Worm (Caenorhabditis elegans): ENCODE measurements around the gene uaf-2.
A peak's percentile ranks its signal among the peaks of the same experiment; 100 is the strongest.
"Not testable (repeated sequence)": the region's sequence is repeated elsewhere in the genome, so short reads cannot be mapped to it uniquely, and the experiment has no call there.

uaf-2 gene

DNA sequence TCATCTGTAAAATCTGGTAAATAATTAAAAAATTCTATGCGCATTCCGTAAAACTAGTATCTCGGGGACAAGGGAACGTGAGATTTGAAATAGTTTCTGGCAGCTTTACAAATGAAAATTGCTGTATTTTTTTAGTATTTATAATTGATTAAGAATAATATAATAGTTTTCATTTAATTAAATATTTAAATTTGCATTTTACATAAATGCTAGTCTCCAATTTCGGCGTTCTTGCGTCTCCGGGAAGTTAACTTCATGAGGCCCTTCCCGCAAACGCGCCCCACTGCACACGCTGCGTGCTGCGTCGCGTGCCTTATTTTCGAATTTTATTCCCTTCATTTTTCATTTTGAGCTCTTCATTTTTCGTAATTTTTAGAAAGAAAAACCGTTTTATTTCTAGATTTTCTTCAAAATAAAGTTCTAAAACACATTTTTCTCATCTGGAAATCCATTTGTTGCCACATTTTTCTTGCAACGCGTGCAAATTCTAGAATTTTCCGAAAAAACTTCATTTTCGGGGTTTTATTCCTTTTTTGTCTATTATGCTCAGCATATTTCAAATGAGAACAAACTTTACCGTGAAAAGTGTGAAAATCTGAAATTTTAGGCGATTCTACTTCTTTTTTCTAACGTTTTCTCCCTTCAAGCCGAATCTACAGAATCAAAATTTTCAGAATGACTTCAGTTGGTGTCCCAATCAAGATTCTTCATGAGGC, 31.0 kb downstream of the uaf-2 start, which contains the start of the genes snx-13 and snr-1 (continued):
- TF ChIP-seq peb-1 (tag; optimal IDR thresholded peaks at IDR 0.05) (no peak), Y55F3AM.14 (GFP tag; optimal IDR thresholded peaks at IDR 0.05) (peak; percentile 41), sma-3 (GFP tag; optimal IDR thresholded peaks at IDR 0.05) (peak; percentile 90), snpc-4 (tag; optimal IDR thresholded peaks at IDR 0.05) (peak; percentile 61), lin-11 (tag; optimal IDR thresholded peaks at IDR 0.05) (peak; percentile 71), crh-2 (tag; optimal IDR thresholded peaks at IDR 0.05) (peak; percentile 59)

DNA sequence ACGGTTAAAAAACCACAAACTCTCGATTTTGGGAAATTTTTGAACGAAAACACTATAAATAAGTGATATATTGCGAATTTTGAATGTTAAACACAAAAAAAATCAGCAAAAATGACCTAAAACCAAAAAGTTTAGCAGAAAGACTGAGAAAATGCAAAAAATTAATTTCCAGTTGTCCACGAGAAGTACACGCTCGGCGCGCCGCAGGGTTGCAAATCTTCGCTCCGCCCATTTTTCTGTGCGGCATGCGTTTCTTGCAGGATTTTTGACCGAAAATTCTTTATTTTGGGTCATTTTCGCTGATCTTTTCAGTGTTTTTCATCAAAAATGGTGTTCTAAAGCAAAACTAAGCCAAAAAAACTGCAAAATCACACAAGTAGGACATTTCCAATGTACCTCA, 33.7 kb downstream of the uaf-2 start:
- no peak for TF ChIP-seq sma-9 (GFP tag; optimal IDR thresholded peaks at IDR 0.05)
- TF ChIP-seq sma-9 (tag; optimal IDR thresholded peaks at IDR 0.05), result no peak
- no peak for TF ChIP-seq unc-39 (tag; optimal IDR thresholded peaks at IDR 0.05)

DNA sequence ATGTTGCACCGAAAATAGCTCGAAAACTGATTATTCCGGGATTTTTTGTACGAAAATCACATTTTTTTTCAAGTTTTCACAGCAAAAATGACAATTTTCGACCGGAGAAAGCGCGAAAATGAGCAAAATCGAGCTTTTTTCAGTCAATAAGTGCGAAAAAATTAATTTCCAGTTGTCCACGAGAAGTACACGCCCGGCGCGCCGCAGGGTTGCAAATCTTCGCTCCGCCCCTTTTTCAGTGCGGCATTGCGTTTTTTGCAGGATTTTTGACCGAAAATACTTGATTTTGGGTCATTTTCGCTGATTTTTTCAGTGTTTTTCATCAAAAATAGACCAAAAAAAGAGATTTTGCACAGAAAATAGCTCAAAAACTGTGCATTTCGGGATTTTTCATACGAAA, 34.2 kb downstream of the uaf-2 start:
- TF ChIP-seq Y55F3AM.14 (GFP tag; optimal IDR thresholded peaks at IDR 0.05) (no peak), ztf-1 (GFP tag; conservative IDR thresholded peaks at IDR 0.05) (no peak), unc-55 (GFP tag; optimal IDR thresholded peaks at IDR 0.05) (peak; percentile 40), lsy-2 (tag; optimal IDR thresholded peaks at IDR 0.05) (peak in 1 of 2 experiments; percentile 15)

DNA sequence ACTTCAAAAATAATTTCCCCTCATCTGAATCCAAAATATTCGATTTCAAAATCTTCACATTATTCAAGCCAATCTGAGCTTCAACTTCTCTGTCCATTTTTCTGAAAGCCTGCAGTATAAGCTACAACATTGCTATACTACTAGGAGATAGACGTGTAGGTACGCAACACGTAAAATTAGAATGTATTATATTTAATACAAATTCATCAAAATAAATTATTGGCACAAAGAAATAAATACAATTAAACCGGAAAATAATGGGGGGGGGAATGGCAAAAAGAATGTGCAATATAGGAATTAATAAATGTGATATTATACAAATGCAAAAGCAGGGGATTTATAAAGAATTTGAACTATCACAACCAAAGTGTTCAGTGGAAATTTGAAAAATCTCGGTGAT, 39.9 kb downstream of the uaf-2 start, which contains the start of gene Y116A8C.25:
Y116A8C.25 (minus strand) TSS at position 101 of the 400 bp plus-strand sequence.
- no peak for TF ChIP-seq fos-1 (tag; optimal IDR thresholded peaks at IDR 0.05)
- no peak for TF ChIP-seq sma-3 (GFP tag; optimal IDR thresholded peaks at IDR 0.05)
- TF ChIP-seq lin-11 (tag; optimal IDR thresholded peaks at IDR 0.05), result no peak
- no peak for TF ChIP-seq mbf-1 (tag; optimal IDR thresholded peaks at IDR 0.05)
- TF ChIP-seq skn-1 (tag; optimal IDR thresholded peaks at IDR 0.05), result no peak
- TF ChIP-seq elt-1 (tag; optimal IDR thresholded peaks at IDR 0.05), result no peak
- TF ChIP-seq unc-39 (tag; optimal IDR thresholded peaks at IDR 0.05), result no peak
- TF ChIP-seq ZK546.5 (tag; optimal IDR thresholded peaks at IDR 0.05), result no peak
- no peak for TF ChIP-seq ztf-1 (GFP tag; conservative IDR thresholded peaks at IDR 0.05)
- no peak for TF ChIP-seq aly-2 (tag; optimal IDR thresholded peaks at IDR 0.05)

DNA sequence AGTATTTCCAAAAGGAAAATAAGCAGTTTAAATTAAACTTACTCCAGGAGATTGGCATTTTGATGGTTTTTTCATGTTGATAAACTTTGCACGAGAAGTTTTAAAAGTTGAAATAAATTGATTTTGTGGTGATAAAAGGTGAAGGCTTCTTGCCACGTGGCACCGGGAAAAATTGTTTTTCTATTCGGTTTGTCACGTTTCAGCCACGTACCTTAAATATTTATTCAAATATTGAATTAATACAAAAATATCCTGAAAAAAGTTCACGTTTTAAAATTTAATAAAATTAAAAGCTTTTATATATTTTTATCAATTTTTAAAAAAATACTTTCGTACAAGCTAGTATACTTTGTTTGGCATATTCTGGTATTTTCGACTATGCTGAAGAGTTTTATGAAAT, 47.8 kb downstream of the uaf-2 start, which contains the start of gene Y116A8C.24:
Y116A8C.24 (minus strand) TSS at position 101 of the 400 bp plus-strand sequence.
- not testable (repeated sequence) for TF ChIP-seq ztf-1 (GFP tag; conservative IDR thresholded peaks at IDR 0.05); gmeb-1 (tag; optimal IDR thresholded peaks at IDR 0.05); unc-55 (GFP tag; optimal IDR thresholded peaks at IDR 0.05)
